Worm (Caenorhabditis elegans) whole organism, L3 larva: ENCODE measurements around the gene Y64H9A.2.

Experiments
- ZK546.5 ChIP-seq: sonication (generic microtip); optimal IDR thresholded peaks from 2 replicates; lab custom pipeline; 2017; ENCODE audit warnings: missing biosample characterization, missing genetic modification characterization
- aly-2 ChIP-seq: fragments of 150-350 bp; optimal IDR thresholded peaks from 2 replicates; lab custom pipeline; 2014; ENCODE audit warnings: missing biosample characterization, missing genetic modification characterization
- ama-1 ChIP-seq: fragments of 150-350 bp; optimal IDR thresholded peaks from 2 replicates; lab custom pipeline; 2018
- ceh-28 ChIP-seq: fragments of 150-350 bp; optimal IDR thresholded peaks from 2 replicates; lab custom pipeline; 2014; ENCODE audit warnings: missing biosample characterization, missing genetic modification reagents, missing genetic modification characterization
- ceh-82 ChIP-seq: fragments of 150-350 bp; optimal IDR thresholded peaks from 2 replicates; lab custom pipeline; 2014; ENCODE audit warnings: missing biosample characterization, missing genetic modification characterization
- ceh-9 ChIP-seq: sonication (generic microtip); optimal IDR thresholded peaks from 2 replicates; lab custom pipeline; 2018; ENCODE audit warnings: missing biosample characterization, missing genetic modification characterization
- egl-27 ChIP-seq: sonication (generic microtip); optimal IDR thresholded peaks from 4 replicates; lab custom pipeline; 2017; ENCODE audit warnings: missing biosample characterization, missing genetic modification reagents, missing genetic modification characterization
- elt-1 ChIP-seq: fragments of 150-350 bp; optimal IDR thresholded peaks from 2 replicates; lab custom pipeline; 2014; ENCODE audit warnings: missing biosample characterization, missing genetic modification characterization
- elt-2 ChIP-seq: sonication (generic microtip); optimal IDR thresholded peaks from 2 replicates; lab custom pipeline; 2016; ENCODE audit warnings: missing genetic modification reagents, mild to moderate bottlenecking, missing genetic modification characterization, missing compliant biosample characterization
- elt-3 ChIP-seq, 3 experiments: fragments of 150-350 bp in 1 of 3; sonication (generic microtip) in 2 of 3; optimal IDR thresholded peaks; 2 replicates in 2 of 3; 4 replicates in 1 of 3; lab custom pipeline; 2014 to 2017; ENCODE audit warnings: missing biosample characterization in 3 of 3, missing genetic modification characterization in 3 of 3
- eor-1 ChIP-seq, 2 experiments: fragments of 150-350 bp; optimal IDR thresholded peaks; 2 replicates each; lab custom pipeline; 2014 to 2018; ENCODE audit warnings: missing biosample characterization in 2 of 2, missing genetic modification characterization in 2 of 2
- fkh-2 ChIP-seq: fragments of 150-350 bp; optimal IDR thresholded peaks from 2 replicates; lab custom pipeline; 2014; ENCODE audit warnings: missing biosample characterization, missing genetic modification reagents, missing genetic modification characterization
- hmg-11 ChIP-seq: sonication (generic microtip); optimal IDR thresholded peaks from 2 replicates; lab custom pipeline; 2016; ENCODE audit warnings: missing genetic modification characterization, missing compliant biosample characterization
- jun-1 ChIP-seq: fragments of 150-350 bp; optimal IDR thresholded peaks from 2 replicates; lab custom pipeline; 2014; ENCODE audit warnings: missing biosample characterization, missing genetic modification reagents, missing genetic modification characterization
- lin-15B ChIP-seq: fragments of 150-350 bp; optimal IDR thresholded peaks from 2 replicates; lab custom pipeline; 2014; ENCODE audit warnings: missing biosample characterization, missing genetic modification characterization
- lsy-12 ChIP-seq: sonication (generic microtip); optimal IDR thresholded peaks from 2 replicates; lab custom pipeline; 2016; ENCODE audit warnings: mild to moderate bottlenecking, missing genetic modification characterization, missing compliant biosample characterization
- mdl-1 ChIP-seq: fragments of 150-350 bp; optimal IDR thresholded peaks from 2 replicates; lab custom pipeline; 2014; ENCODE audit warnings: missing biosample characterization, missing genetic modification characterization
- mml-1 ChIP-seq: fragments of 150-350 bp; sonication (generic microtip); optimal IDR thresholded peaks from 3 replicates; lab custom pipeline; 2014; ENCODE audit warnings: missing biosample characterization, missing genetic modification characterization
- nfya-1 ChIP-seq: sonication (generic microtip); optimal IDR thresholded peaks from 2 replicates; lab custom pipeline; 2017; ENCODE audit warnings: missing genetic modification characterization, mild to moderate bottlenecking, missing compliant biosample characterization, antibody characterized with exemption, moderate library complexity; ENCODE audit not compliant: insufficient read depth
- nhr-23 ChIP-seq: fragments of 150-350 bp; optimal IDR thresholded peaks from 2 replicates; lab custom pipeline; 2014; ENCODE audit warnings: missing biosample characterization, missing genetic modification reagents, missing genetic modification characterization
- nhr-237 ChIP-seq: fragments of 150-350 bp; optimal IDR thresholded peaks from 2 replicates; lab custom pipeline; 2014; ENCODE audit warnings: missing biosample characterization, missing genetic modification characterization
- nhr-25 ChIP-seq: sonication (generic microtip); optimal IDR thresholded peaks from 2 replicates; lab custom pipeline; 2017; ENCODE audit warnings: missing biosample characterization, missing genetic modification characterization
- nhr-43 ChIP-seq: sonication (generic microtip); optimal IDR thresholded peaks from 2 replicates; lab custom pipeline; 2016; ENCODE audit warnings: mild to moderate bottlenecking, missing genetic modification characterization, missing compliant biosample characterization; ENCODE audit not compliant: poor library complexity, severe bottlenecking
- nhr-67 ChIP-seq: fragments of 150-350 bp; optimal IDR thresholded peaks from 2 replicates; lab custom pipeline; 2014; ENCODE audit warnings: missing biosample characterization, missing genetic modification characterization
- nhr-76 ChIP-seq: fragments of 150-350 bp; sonication (generic microtip); optimal IDR thresholded peaks from 5 replicates; lab custom pipeline; 2014; ENCODE audit warnings: missing biosample characterization, missing genetic modification characterization
- nhr-77 ChIP-seq: fragments of 150-350 bp; optimal IDR thresholded peaks from 2 replicates; lab custom pipeline; 2014; ENCODE audit warnings: missing biosample characterization, missing genetic modification characterization
- pha-4 ChIP-seq: fragments of 150-350 bp; optimal IDR thresholded peaks from 2 replicates; lab custom pipeline; 2014; ENCODE audit warnings: missing biosample characterization, missing genetic modification reagents, missing genetic modification characterization
- pqm-1 ChIP-seq: fragments of 150-350 bp; optimal IDR thresholded peaks from 2 replicates; lab custom pipeline; 2017; ENCODE audit warnings: missing biosample characterization, missing genetic modification characterization, inconsistent platforms
- sea-2 ChIP-seq: fragments of 150-350 bp; sonication (generic microtip); optimal IDR thresholded peaks from 4 replicates; lab custom pipeline; 2014; ENCODE audit warnings: missing biosample characterization, missing genetic modification reagents, missing genetic modification characterization
- skn-1 ChIP-seq: fragments of 150-350 bp; optimal IDR thresholded peaks from 2 replicates; lab custom pipeline; 2014; ENCODE audit warnings: missing biosample characterization, missing genetic modification characterization
- tbx-2 ChIP-seq: sonication (generic microtip); optimal IDR thresholded peaks from 2 replicates; lab custom pipeline; 2016; ENCODE audit warnings: mild to moderate bottlenecking, missing genetic modification characterization, missing compliant biosample characterization
- unc-39 ChIP-seq: sonication (generic microtip); optimal IDR thresholded peaks from 4 replicates; lab custom pipeline; 2017; ENCODE audit warnings: missing biosample characterization, missing genetic modification characterization
- zag-1 ChIP-seq: fragments of 150-350 bp; optimal IDR thresholded peaks from 2 replicates; lab custom pipeline; 2014; ENCODE audit warnings: missing biosample characterization, missing genetic modification characterization
- ztf-11 ChIP-seq: fragments of 150-350 bp; optimal IDR thresholded peaks from 2 replicates; lab custom pipeline; 2014; ENCODE audit warnings: missing biosample characterization, missing genetic modification characterization

The Y64H9A.2 gene

DNA sequence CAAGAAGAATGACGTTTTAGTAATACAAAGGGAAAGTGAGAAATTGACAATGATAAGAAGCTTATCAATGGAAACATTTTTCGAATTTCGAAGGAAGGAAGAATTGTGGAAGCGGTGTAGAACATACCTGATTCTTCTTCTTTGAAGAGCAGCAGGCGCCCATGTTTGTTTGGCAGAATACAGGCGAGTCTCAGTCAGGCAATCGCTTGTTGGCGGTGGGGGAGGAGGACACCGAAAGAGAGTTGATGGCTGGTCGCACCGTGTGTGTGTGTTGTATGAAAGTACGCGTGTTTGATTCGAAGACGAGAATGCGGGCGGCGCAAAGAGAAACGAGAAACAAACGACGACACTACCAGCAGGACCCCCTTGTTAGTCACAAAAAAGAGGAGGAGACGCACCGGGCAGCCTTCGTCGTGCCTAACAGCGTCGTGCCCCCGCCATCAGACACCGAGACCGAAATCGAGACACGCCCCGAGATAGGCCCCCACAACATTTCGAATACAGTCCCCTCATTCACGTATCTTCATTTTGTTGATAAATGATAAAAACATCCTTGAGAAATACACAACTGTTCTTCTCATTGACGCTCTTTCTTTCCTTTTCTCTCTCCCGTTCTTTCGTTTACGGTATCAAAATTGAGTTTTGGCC is 34.0 kb downstream of the Y64H9A.2 start, which contains the start of gene cal-5:
cal-5 (minus strand) TSS at position 266 of the 648 bp plus-strand sequence.
- TF ChIP-seq zag-1 (tag; lab: Kevin White, UChicago), result no peak
- peak; percentile 21 for TF ChIP-seq hmg-11 (tag; lab: Kevin White, UChicago)
- no peak for TF ChIP-seq eor-1 (tag; optimal IDR thresholded peaks at IDR 0.05; lab: Kevin White, UChicago)
- TF ChIP-seq tbx-2, result peak; percentile 12
- no peak for TF ChIP-seq nhr-67 (tag; lab: Kevin White, UChicago)
- TF ChIP-seq pha-4, result peak; percentile 25
- peak; percentile 68 for TF ChIP-seq nhr-25 (tag; lab: Kevin White, UChicago)
- TF ChIP-seq sea-2, result no peak
- TF ChIP-seq elt-2 (tag; lab: Kevin White, UChicago), result peak; percentile 89
- no peak for TF ChIP-seq aly-2 (tag; lab: Kevin White, UChicago)
- TF ChIP-seq ZK546.5, result no peak
- TF ChIP-seq nfya-1 (tag; lab: Kevin White, UChicago), result no peak
- peak; percentile 21 for TF ChIP-seq lsy-12
- no peak for TF ChIP-seq nhr-77
- peak; percentile 58 for TF ChIP-seq ama-1 (lab: Kevin White, UChicago)
- TF ChIP-seq nhr-23 (tag; lab: Kevin White, UChicago), result peak; percentile 59
- no peak for TF ChIP-seq nhr-237 (tag; lab: Kevin White, UChicago)
- TF ChIP-seq pqm-1, result peak; percentile 64

DNA sequence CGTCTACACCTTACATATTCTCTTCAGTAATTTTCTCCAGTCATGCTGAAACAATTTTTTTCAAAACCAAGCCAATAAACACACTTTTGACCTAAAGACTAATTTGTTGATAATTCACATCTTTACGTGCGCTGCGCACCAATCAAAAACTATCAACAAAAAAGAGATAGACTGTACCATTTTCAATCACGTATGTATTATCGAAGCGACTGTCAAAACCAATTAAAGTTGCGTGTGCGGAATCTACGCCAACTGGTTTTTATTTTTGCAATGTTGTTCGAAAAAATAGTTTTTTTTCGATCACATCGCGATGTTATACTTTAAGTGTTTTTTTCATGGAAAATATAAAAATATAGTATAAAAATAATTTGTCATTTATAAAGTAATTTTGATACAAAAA is 35.5 kb downstream of the Y64H9A.2 start:
- TF ChIP-seq zag-1 (tag; lab: Kevin White, UChicago) (no peak), ceh-9 (tag; lab: Kevin White, UChicago) (no peak), nhr-25 (tag; lab: Kevin White, UChicago) (peak; percentile 32), nfya-1 (tag; lab: Kevin White, UChicago) (peak; percentile 31), nhr-77 (no peak), eor-1 (tag; optimal IDR thresholded peaks at IDR 0.05; lab: Kevin White, UChicago) (no peak), skn-1 (tag; lab: Kevin White, UChicago) (no peak), elt-3 (tag; optimal IDR thresholded peaks at IDR 0.05; lab: Kevin White, UChicago) (no peak), sea-2 (no peak), ama-1 (lab: Kevin White, UChicago) (no peak), nhr-43 (no peak), lin-15B (tag; lab: Kevin White, UChicago) (no peak), egl-27 (tag; lab: Kevin White, UChicago) (no peak), ceh-28 (tag; lab: Kevin White, UChicago) (no peak), hmg-11 (tag; lab: Kevin White, UChicago) (no peak), ceh-82 (tag; lab: Kevin White, UChicago) (no peak), fkh-2 (no peak)
- TF ChIP-seq, all 47 proteins: peak for 2

ce11 chrX:5084080-5084479 is 40.3 kb downstream of the Y64H9A.2 start:
- no peak for TF ChIP-seq mdl-1 (tag; lab: Kevin White, UChicago)
- no peak for TF ChIP-seq nhr-76 (tag; lab: Kevin White, UChicago)
- TF ChIP-seq elt-1 (tag; lab: Kevin White, UChicago), result no peak
- no peak for TF ChIP-seq ama-1 (lab: Kevin White, UChicago)
- no peak for TF ChIP-seq nhr-237 (tag; lab: Kevin White, UChicago)

DNA sequence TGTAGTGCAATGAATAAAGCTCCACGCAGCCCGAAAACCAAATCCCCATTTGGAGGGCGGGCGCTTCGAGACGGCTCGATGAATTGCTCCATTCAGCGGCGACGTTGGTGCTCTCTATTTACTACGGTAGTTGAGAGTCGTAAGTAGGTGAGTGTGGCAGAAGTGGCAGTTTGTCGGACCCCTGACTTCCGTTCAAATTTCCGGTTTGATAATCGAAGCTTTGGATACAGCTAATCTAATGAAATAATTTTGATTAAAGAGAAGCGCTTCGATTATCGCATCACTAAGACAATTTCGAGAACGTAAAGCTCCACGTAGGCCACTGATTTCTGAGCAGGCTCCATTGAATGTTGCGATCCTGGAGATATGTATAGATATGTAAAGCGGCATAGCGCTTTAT is 40.7 kb downstream of the Y64H9A.2 start, which contains the start of gene ets-5:
ets-5 (minus strand) TSS at position 32 of the 400 bp plus-strand sequence.
- TF ChIP-seq nhr-25 (tag; lab: Kevin White, UChicago), result no peak
- no peak for TF ChIP-seq ceh-82 (tag; lab: Kevin White, UChicago)
- TF ChIP-seq unc-39 (tag; lab: Kevin White, UChicago), result no peak
- TF ChIP-seq ceh-28 (tag; lab: Kevin White, UChicago), result no peak
- TF ChIP-seq ztf-11 (tag; lab: Kevin White, UChicago), result no peak
- TF ChIP-seq mml-1, result no peak
- no peak for TF ChIP-seq jun-1 (tag; lab: Kevin White, UChicago)
- TF ChIP-seq nhr-67 (tag; lab: Kevin White, UChicago), result no peak
- no peak for TF ChIP-seq egl-27 (tag; lab: Kevin White, UChicago)
